Worm (Caenorhabditis elegans): ENCODE measurements around the gene F56B3.11.

F56B3.11 gene

ce11 chrIV:794275-794674 is 2.1 kb downstream of the F56B3.11 start, which contains the start of gene F56B3.4:
Gene F56B3.4 (minus strand): TSS chrIV:794275.
- TF ChIP-seq hlh-15 (tag; optimal IDR thresholded peaks at IDR 0.05) (no peak), ets-4 (tag; optimal IDR thresholded peaks at IDR 0.05) (no peak), rnt-1 (tag; optimal IDR thresholded peaks at IDR 0.05) (no peak), npax-4 (tag; optimal IDR thresholded peaks at IDR 0.05) (no peak), pha-2 (tag; optimal IDR thresholded peaks at IDR 0.05) (no peak), T23F11.4 (GFP tag; optimal IDR thresholded peaks at IDR 0.05) (no peak), ref-2 (tag; optimal IDR thresholded peaks at IDR 0.05) (no peak), unc-86 (tag; optimal IDR thresholded peaks at IDR 0.05) (no peak), elt-2 (tag; optimal IDR thresholded peaks at IDR 0.05) (no peak), hlh-30 (tag; optimal IDR thresholded peaks at IDR 0.05; ENCODE audit: insufficient read depth) (no peak), unc-3 (GFP tag; conservative IDR thresholded peaks at IDR 0.05) (no peak), unc-3 (tag; optimal IDR thresholded peaks at IDR 0.05) (no peak)

DNA sequence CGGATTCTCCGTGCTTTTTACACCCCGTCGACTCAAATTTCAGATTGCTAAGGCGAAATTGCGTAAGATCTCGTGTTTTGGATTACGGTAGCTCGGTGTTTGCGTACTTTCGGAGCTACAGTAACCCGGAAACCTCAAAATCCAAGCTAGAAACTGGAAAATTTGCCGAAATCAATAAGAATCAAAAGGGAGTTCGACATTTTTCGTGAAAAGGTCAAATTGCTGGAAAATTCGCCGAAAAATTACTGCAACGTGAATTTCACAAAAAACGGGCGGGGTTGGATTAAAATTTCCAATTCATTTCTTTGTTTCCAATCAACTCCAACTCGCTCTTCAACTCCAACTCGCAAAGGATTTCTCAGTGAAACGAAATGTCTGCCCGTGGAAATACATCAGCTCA is 8.6 kb downstream of the F56B3.11 start, which contains the start of gene F56B3.6:
TSS of gene F56B3.6 (plus strand) at position 301 of the 400 bp plus-strand sequence.
- TF ChIP-seq K09A11.1 (tag; optimal IDR thresholded peaks at IDR 0.05; ENCODE audit: insufficient read depth) = no peak
- no peak for TF ChIP-seq ref-2 (tag; optimal IDR thresholded peaks at IDR 0.05)
- TF ChIP-seq hlh-30 (tag; optimal IDR thresholded peaks at IDR 0.05; ENCODE audit: insufficient read depth) = no peak
- no peak for TF ChIP-seq ttx-3 (tag; optimal IDR thresholded peaks at IDR 0.05)
- no peak for TF ChIP-seq ceh-45 (GFP tag; IDR thresholded peaks at IDR 0.05)
- TF ChIP-seq ahr-1 (tag; optimal IDR thresholded peaks at IDR 0.05) = no peak
- no peak for TF ChIP-seq unc-3 (GFP tag; conservative IDR thresholded peaks at IDR 0.05)
- no peak for TF ChIP-seq unc-3 (tag; optimal IDR thresholded peaks at IDR 0.05)
- TF ChIP-seq ceh-24 (tag; optimal IDR thresholded peaks at IDR 0.05) = no peak
- TF ChIP-seq nhr-232 (tag; optimal IDR thresholded peaks at IDR 0.05) = no peak
- TF ChIP-seq ceh-31 (tag; optimal IDR thresholded peaks at IDR 0.05) = no peak
- no peak for TF ChIP-seq C08G9.2 (tag; optimal IDR thresholded peaks at IDR 0.05)

ce11 chrIV:782393-782792 is 14.0 kb downstream of the F56B3.11 start:
- TF ChIP-seq ceh-31 (tag; optimal IDR thresholded peaks at IDR 0.05) (no peak), pha-4 (tag; optimal IDR thresholded peaks at IDR 0.05) (no peak), npax-4 (tag; optimal IDR thresholded peaks at IDR 0.05) (no peak), fax-1 (tag; optimal IDR thresholded peaks at IDR 0.05) (no peak), elt-2 (tag; optimal IDR thresholded peaks at IDR 0.05) (no peak), ceh-6 (GFP tag; optimal IDR thresholded peaks at IDR 0.05) (no peak), ceh-48 (tag; optimal IDR thresholded peaks at IDR 0.05) (no peak), Y22D7AL.16 (tag; optimal IDR thresholded peaks at IDR 0.05) (no peak), unc-42 (tag; optimal IDR thresholded peaks at IDR 0.05) (no peak), ahr-1 (tag; optimal IDR thresholded peaks at IDR 0.05) (no peak), K09A11.1 (tag; optimal IDR thresholded peaks at IDR 0.05; ENCODE audit: insufficient read depth) (no peak), fkh-10 (GFP tag; optimal IDR thresholded peaks at IDR 0.05) (no peak), dmd-4 (tag; optimal IDR thresholded peaks at IDR 0.05; ENCODE audit: borderline replicate concordance) (no peak)

DNA sequence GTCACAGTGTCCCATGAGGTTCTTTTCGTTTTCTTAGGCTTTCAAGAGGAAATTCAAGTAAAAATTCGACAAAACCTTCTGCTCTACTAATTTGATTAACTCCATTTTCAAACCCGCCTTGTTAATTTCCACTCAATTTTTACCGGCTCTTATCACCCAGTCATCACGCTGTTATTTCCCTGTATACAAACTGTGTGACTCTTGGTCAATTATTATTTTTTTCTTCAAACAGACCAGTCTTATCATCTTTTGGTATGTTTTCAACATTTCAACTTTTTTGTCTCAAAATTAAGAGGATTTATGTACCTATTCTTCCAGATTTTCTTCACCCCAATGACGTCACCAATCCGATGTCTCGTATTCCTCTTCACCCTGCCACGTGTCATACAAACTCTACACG is 17.9 kb downstream of the F56B3.11 start, which contains the start of gene ugt-52:
TSS of gene ugt-52 (plus strand) at position 301 of the 400 bp plus-strand sequence.
- TF ChIP-seq ceh-18 (tag; optimal IDR thresholded peaks at IDR 0.05) (no peak), pros-1 (tag; optimal IDR thresholded peaks at IDR 0.05) (no peak), C08G9.2 (tag; optimal IDR thresholded peaks at IDR 0.05) (no peak), ceh-30 (tag; optimal IDR thresholded peaks at IDR 0.05) (no peak), ceh-48 (tag; optimal IDR thresholded peaks at IDR 0.05) (no peak), ceh-22 (tag; optimal IDR thresholded peaks at IDR 0.05) (no peak), eyg-1 (tag; optimal IDR thresholded peaks at IDR 0.05) (no peak)

DNA sequence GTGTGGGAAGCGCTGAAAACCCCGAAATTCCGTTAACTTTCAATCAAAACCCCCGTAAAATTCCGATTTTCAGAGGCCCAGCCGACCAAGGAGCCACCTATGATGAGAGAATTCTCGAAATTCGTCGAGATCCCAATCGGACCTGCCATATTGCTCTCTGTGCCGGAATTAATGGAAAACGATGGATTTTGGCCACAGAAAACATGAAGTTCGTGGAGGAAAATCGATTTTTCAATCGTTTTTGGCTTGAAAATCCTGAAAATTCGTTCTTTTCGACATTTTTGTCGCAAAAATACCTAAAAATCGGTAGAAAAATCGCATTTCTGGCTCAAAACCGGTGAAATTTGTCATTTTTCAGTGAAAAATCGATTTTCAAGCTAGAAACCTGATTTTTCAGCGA is 22.8 kb downstream of the F56B3.11 start:
- TF ChIP-seq dmd-4 (tag; optimal IDR thresholded peaks at IDR 0.05; ENCODE audit: borderline replicate concordance) (no peak), elt-4 (tag; optimal IDR thresholded peaks at IDR 0.05) (no peak)
